Worm (Caenorhabditis elegans): Measurements from ENCODE around the gene K07F5.22.

The K07F5.22 gene

DNA sequence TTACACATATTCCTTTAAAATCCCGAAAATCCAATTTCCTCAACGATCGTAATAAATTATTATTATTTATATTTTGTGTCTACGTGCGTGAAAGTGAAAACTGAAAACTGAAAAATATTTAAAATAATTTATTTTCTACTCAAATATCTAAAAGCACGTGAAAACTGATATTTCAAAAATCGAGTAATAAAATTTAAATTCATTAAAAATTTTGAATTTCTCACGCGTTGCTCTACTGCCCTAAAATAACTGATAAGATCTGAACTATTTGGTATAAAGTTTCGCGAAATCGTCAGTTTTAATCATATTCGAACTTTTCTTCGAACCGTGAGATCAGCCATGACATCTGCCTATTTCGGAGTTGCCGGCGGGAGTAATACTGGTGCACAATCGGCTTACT, 12.6 kb upstream of the K07F5.22 start, which contains the start of gene ssq-1:
Gene ssq-1 (plus strand): TSS at position 301 of the 400 bp plus-strand sequence.
- TF ChIP-seq lin-39 (tag; optimal IDR thresholded peaks at IDR 0.05): no peak

DNA sequence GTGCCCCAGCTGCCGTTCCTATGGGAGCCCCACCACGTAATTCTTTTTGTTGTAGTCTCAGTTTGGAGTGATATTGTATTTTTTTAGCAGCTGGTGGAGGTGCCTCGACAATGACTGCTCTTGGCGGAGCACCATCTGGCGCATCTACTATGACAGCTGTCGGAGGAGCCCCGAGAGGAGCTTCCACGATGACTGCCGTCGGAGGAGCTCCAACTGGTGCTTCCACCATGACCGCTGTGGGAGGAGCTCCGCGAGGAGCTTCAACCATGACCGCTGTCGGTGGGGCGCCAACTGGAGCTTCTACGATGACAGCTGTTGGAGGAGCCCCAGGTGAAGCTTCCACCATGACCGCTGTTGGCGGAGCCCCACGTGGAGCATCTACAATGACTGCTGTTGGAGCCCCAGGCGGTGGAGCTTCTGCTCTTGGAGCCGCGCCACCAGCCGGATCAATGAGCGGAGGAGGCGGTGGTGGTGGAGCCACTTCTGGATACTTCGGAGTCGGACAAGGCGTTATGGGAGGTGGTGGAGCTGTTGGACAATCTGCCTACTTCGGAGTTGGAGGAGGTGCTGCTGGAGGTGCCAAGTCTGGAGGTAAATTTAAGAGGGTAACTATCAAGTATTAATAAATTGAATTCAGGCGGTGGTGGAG, 11.9 kb upstream of the K07F5.22 start:
- no peak for TF ChIP-seq sma-3 (GFP tag; optimal IDR thresholded peaks at IDR 0.05)
- TF ChIP-seq elt-1 (tag; optimal IDR thresholded peaks at IDR 0.05): no peak
- TF ChIP-seq mbf-1 (tag; optimal IDR thresholded peaks at IDR 0.05): no peak
- TF ChIP-seq egl-27 (tag; optimal IDR thresholded peaks at IDR 0.05): no peak
- TF ChIP-seq R02D3.7 (tag; optimal IDR thresholded peaks at IDR 0.05): no peak
- TF ChIP-seq nhr-77 (tag; optimal IDR thresholded peaks at IDR 0.05): no peak

- TF ChIP-seq fos-1 (tag; optimal IDR thresholded peaks at IDR 0.05): peak; percentile 53
- no peak for TF ChIP-seq egl-27 (tag; optimal IDR thresholded peaks at IDR 0.05)
Observed at ce11 chrIV:9854952-9855351, 9.9 kb upstream of the K07F5.22 start.

DNA sequence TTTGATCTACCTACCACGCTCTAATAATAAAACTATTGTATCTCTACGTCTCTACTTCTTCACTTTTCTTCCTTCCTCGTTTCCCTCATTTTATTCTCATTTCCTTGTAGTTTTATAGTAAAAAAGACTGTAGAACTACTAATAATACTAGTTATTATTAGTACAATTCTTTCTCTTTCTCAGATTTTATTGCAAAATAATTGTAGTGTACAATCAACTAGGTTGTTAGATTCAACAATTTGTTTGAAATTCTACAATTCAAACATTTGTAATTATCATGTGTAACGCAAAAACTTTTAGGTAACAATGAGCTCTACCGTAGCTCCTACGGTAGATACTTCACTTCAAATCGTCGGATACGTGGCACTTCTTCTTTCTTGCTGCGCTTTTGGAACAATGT, 9.2 kb upstream of the K07F5.22 start, which contains the start of gene K07F5.12:
Gene K07F5.12 (plus strand): TSS at position 301 of the 400 bp plus-strand sequence.
- no peak for TF ChIP-seq aly-2 (tag; optimal IDR thresholded peaks at IDR 0.05)
- TF ChIP-seq skn-1 (tag; optimal IDR thresholded peaks at IDR 0.05): no peak
- TF ChIP-seq lsy-2 (tag; optimal IDR thresholded peaks at IDR 0.05): no peak
- TF ChIP-seq nhr-12 (tag; optimal IDR thresholded peaks at IDR 0.05): no peak
- TF ChIP-seq fos-1 (tag; optimal IDR thresholded peaks at IDR 0.05): no peak

DNA sequence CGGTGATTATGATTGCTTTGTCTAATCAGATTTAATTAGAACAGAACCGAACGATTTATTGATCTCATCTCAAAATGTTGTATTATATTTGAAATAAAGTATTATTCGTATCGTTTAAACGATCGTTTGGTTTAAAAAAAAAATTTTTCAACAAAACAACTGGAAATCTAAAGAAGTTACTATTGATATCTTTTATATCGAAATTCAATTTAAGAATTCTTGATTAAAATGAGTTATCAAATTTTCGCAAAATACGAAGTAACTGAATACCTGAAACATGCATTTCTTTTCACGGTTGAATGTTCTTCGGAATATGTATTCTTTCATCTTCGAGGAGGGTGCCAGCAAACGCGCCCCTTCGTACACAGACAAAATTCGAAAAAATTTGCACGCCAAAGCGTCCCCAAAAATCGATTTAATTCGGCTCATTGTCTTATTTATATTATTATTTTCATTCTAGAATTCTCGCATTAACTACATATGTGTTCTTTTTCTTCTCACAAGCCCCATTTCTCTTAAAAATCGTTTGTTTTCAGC, 6.9 kb upstream of the K07F5.22 start, which contains the start of gene npp-1:
Gene npp-1 (plus strand): TSS at position 537 of the 537 bp plus-strand sequence.
- TF ChIP-seq C34F6.9 (tag; optimal IDR thresholded peaks at IDR 0.05) (peak; percentile 70), unc-55 (GFP tag; optimal IDR thresholded peaks at IDR 0.05) (peak; percentile 62), peb-1 (tag; optimal IDR thresholded peaks at IDR 0.05) (no peak), ztf-4 (tag; optimal IDR thresholded peaks at IDR 0.05) (no peak), gmeb-1 (tag; optimal IDR thresholded peaks at IDR 0.05) (peak; percentile 32), ztf-11 (tag; optimal IDR thresholded peaks at IDR 0.05) (no peak), fos-1 (tag; optimal IDR thresholded peaks at IDR 0.05) (peak; percentile 2), nhr-129 (tag; optimal IDR thresholded peaks at IDR 0.05) (peak; percentile 61), crh-2 (tag; optimal IDR thresholded peaks at IDR 0.05) (peak; percentile 4)

ce11 chrIV:9858970-9859369, 5.9 kb upstream of the K07F5.22 start:
- TF ChIP-seq skn-1 (tag; optimal IDR thresholded peaks at IDR 0.05): no peak
- no peak for TF ChIP-seq sem-4 (tag; optimal IDR thresholded peaks at IDR 0.05)
- TF ChIP-seq C34F6.9 (tag; optimal IDR thresholded peaks at IDR 0.05): no peak
- no peak for TF ChIP-seq lin-11 (tag; optimal IDR thresholded peaks at IDR 0.05)

- TF ChIP-seq C34F6.9 (tag; optimal IDR thresholded peaks at IDR 0.05) (no peak), peb-1 (tag; optimal IDR thresholded peaks at IDR 0.05) (no peak), elt-1 (tag; optimal IDR thresholded peaks at IDR 0.05) (no peak), lsy-2 (tag; optimal IDR thresholded peaks at IDR 0.05) (no peak), nhr-77 (tag; optimal IDR thresholded peaks at IDR 0.05) (no peak), Y55F3AM.14 (GFP tag; optimal IDR thresholded peaks at IDR 0.05) (no peak), ztf-1 (GFP tag; conservative IDR thresholded peaks at IDR 0.05) (no peak), F13H6.1 (tag; optimal IDR thresholded peaks at IDR 0.05) (no peak), elt-3 (tag; optimal IDR thresholded peaks at IDR 0.05) (no peak), mab-5 (tag; optimal IDR thresholded peaks at IDR 0.05) (no peak), egl-27 (tag; optimal IDR thresholded peaks at IDR 0.05) (no peak), lin-39 (tag; optimal IDR thresholded peaks at IDR 0.05) (no peak), lin-11 (tag; optimal IDR thresholded peaks at IDR 0.05) (no peak), ama-1 (optimal IDR thresholded peaks at IDR 0.05) (no peak)
Observed at ce11 chrIV:9861921-9862320, 3.0 kb upstream of the K07F5.22 start, which contains the start of gene K07F5.14. Gene K07F5.14 (plus strand): TSS chrIV:9862221.
